Worm (Caenorhabditis elegans) whole organism, L4/young adult: ENCODE data around the gene rde-1.

Experiments
- W03F9.2 ChIP-seq: fragments of 150-350 bp; optimal IDR thresholded peaks from 2 replicates; lab custom pipeline; 2014; ENCODE audit warnings: missing biosample characterization, missing genetic modification characterization
- dao-5 ChIP-seq: sonication (generic microtip); optimal IDR thresholded peaks from 2 replicates; lab custom pipeline; 2016; ENCODE audit warnings: missing genotype, missing genetic modification characterization, moderate library complexity, missing compliant biosample characterization
- him-1 ChIP-seq: sonication (generic microtip); optimal IDR thresholded peaks from 2 replicates; lab custom pipeline; 2016; ENCODE audit warnings: missing genotype, missing genetic modification reagents, missing genetic modification characterization, missing compliant biosample characterization

The rde-1 gene

DNA sequence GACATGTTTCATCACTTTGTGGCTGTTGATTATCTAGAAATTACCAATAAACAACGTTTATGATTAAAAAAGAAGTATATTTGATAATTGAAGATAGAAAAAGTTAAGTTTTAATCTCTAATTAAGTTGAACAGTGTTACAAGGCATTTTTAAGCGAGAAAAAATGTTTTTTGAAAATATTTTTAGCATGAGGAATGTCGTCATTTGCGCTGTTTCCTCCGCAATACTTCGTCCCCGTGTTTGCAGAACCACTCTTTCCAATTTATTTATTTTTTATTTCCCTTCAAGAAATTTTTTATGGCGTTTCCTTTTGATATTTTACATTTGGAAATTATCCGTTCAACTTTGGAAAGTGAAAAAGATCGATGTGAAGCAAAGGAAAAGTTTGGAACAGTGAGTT is at the start of gene rde-1, which contains the start of gene trpp-6:
Gene rde-1, minus strand, starts transcription at position 33 of the 400 bp plus-strand sequence.
Gene trpp-6, plus strand, starts transcription at position 286 of the 400 bp plus-strand sequence.
- TF ChIP-seq him-1: no peak
- TF ChIP-seq dao-5 (tag; lab: Kevin White, UChicago): no peak
- no peak for TF ChIP-seq W03F9.2 (tag; lab: Kevin White, UChicago)

DNA sequence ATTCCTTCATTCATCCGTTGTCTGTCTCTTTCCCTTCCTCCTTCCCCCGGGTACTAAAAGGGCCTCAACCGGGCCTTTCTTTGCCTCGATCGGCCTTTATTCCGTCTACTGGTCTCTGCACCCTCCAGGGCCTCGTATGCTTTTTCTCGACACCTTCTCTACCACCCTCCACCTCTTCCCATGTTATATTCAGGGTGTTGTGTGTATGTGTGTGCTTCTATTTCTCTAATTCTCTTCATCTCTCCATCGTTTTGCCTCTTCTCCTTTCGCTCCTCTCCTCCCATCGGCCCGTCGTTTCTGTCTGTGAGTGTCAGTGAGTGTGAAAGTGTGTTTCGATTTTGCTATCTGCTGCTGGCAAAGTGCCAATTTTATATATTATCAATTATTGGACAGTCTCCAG is 48.4 kb upstream of the rde-1 start:
- no peak for TF ChIP-seq him-1
- TF ChIP-seq W03F9.2 (tag; lab: Kevin White, UChicago): peak; percentile 58

DNA sequence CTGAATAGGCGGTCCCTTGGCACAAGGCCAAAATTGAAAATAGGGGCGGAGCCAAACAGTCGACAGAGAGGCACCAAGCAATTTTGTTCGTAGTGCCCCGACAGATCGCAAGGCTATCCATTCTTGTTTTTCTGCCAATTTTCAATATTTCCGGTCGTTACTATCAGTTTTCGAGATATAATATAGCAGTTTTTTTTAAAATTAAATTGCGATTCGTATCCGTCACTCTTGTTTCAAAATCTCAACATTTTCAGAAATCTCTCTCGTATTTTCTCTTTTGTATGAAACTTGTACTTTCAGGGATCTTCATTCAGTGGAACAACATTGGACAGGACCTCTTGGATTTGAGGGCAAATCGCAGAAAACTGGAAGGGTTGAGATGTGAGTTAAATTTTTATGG is 45.6 kb upstream of the rde-1 start, which contains the start of gene F57A8.1:
Gene F57A8.1, plus strand, starts transcription at position 301 of the 400 bp plus-strand sequence.
- TF ChIP-seq him-1 (no peak), dao-5 (tag; lab: Kevin White, UChicago) (no peak), W03F9.2 (tag; lab: Kevin White, UChicago) (no peak)

DNA sequence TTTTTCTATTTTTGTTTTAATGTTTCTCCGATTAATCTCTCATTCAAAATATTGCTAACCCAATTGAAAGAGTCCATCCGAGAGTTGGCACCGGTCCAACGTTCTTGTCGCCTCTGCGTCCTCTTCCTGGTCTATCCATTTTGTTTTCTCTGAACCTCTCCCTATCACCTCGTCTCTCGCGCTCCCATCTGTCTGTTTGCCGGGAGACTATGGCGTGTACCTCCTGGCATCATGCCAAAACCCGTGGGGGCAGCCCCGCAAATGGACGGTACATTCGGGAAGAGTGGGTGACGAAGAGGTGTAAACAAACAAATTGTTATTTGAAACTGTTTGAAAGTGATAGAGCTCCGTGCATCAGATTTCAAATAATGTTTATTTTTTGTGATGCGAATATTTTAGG is 44.8 kb upstream of the rde-1 start, which contains the start of gene T06E8.2:
Gene T06E8.2, minus strand, starts transcription at position 139 of the 400 bp plus-strand sequence.
- no peak for TF ChIP-seq him-1

DNA sequence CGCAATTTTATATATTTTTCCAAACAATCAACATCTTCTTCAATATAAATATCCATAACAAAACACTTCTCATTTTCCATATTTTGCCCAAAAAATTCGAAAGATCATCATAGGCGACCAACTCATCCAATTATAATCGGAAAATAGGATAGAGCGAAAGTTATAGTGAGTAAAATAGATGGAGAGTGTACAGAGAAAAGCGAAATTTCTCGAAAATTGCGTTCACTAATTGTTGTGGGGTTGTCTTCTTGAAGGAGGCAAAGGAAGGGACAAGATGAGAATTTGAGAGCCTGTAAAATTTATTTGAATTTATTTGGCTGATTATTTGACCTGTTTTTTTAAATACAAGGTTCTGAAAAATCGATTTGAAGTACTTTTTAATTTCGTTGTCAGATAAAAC is 44.1 kb upstream of the rde-1 start:
- TF ChIP-seq W03F9.2 (tag; lab: Kevin White, UChicago): no peak
- no peak for TF ChIP-seq dao-5 (tag; lab: Kevin White, UChicago)
- TF ChIP-seq him-1: no peak

DNA sequence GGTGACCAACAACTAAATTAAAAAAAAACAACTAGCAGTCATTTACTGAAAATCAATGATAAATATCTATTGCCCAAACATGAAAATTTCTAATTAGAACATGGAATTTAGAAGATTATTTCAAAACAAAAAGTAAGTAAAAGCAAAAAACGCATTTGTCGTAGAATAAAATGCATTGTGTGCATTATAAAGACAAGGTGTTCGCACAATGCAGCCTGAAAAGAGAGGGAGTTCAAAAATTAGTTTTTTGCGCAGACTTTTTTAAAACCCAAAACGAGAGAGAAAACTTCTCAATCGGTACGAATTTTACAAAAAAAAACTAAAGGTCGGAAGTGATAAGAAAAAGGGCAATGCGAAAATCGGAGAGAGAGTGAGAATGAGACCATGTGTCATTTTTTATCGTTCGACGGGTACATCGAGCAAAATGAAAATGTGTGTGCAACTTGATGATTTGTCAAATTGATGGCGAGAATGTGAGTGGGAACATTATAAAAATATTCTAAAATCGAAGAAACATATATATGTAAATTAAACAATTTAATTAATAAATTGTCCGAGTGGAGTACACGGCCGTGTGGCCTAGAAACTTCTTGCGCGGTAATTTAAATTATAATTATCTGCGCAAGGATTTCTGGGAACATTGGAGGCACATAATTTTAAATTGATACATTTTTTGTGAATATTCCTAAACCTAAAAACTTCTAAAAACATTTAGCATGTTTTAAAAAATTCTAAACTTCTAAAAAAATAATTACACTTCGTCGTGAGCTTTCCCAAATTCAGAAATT is 40.1 kb upstream of the rde-1 start:
- no peak for TF ChIP-seq W03F9.2 (tag; lab: Kevin White, UChicago)
- TF ChIP-seq him-1: no peak
- no peak for TF ChIP-seq dao-5 (tag; lab: Kevin White, UChicago)

DNA sequence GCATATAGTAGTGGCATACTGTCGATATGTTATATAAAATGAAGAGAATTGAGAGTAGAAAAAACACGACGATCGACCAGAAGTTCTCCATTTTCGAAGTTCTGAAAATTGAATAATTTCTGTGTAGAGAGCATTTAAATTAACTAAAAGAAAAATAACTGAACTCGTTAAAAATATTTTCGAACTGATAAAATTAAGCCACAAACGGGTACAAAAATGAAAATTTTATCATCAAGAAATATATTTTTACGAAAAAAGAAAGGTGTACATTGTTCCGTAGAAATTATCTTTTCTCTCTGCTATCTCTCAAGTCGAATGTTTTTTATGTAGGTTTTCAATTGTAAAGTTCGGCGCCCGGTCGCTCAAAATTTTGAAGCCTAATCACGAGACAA is 39.5 kb upstream of the rde-1 start, which contains the start of gene acl-2:
Gene acl-2, minus strand, starts transcription at position 101 of the 392 bp plus-strand sequence.
- TF ChIP-seq W03F9.2 (tag; lab: Kevin White, UChicago): no peak
- TF ChIP-seq him-1: no peak
- no peak for TF ChIP-seq dao-5 (tag; lab: Kevin White, UChicago)

DNA sequence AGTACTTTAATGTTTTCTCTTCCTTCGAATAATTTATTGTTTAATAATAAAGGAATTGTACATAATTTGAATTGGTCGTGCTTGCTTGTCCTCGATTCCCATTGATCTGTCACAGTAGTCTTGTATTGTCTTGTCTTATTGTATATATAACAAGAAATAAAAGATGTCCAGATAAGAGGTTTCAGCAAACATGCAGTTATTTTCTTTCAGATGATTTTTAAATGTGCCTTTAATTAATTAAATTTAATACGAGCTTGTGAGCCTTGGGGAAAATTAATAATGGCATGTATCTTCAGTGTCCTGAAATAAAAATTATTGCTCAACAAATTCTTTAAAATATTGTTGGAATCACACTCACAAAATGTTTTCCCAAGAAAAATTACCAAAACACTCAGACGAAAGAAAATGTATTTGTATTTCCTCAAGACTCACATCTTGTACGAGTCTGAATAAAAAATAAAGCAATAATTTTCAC is 31.7 kb upstream of the rde-1 start:
- TF ChIP-seq him-1 (no peak), W03F9.2 (tag; lab: Kevin White, UChicago) (no peak), dao-5 (tag; lab: Kevin White, UChicago) (no peak)

DNA sequence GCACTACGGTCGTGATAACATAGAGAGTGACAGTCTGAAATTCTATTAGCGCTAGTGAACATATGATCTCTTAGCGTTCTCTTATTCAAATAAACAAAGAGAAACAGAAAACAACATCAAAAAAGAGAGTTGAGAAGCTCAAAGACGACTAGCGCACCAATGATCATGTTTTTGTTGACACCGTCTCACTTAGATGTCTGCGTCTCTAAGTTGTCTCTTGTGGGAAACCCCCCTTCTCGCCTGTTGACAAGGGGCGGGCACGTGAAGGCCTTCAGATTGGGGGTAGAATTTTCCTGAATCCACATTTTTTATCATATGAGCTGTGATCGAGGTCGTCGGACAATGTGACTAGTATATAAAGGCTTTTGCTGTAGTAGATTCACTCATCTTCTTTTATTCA is 28.5 kb upstream of the rde-1 start:
- no peak for TF ChIP-seq him-1
- TF ChIP-seq W03F9.2 (tag; lab: Kevin White, UChicago): no peak
- TF ChIP-seq dao-5 (tag; lab: Kevin White, UChicago): no peak

DNA sequence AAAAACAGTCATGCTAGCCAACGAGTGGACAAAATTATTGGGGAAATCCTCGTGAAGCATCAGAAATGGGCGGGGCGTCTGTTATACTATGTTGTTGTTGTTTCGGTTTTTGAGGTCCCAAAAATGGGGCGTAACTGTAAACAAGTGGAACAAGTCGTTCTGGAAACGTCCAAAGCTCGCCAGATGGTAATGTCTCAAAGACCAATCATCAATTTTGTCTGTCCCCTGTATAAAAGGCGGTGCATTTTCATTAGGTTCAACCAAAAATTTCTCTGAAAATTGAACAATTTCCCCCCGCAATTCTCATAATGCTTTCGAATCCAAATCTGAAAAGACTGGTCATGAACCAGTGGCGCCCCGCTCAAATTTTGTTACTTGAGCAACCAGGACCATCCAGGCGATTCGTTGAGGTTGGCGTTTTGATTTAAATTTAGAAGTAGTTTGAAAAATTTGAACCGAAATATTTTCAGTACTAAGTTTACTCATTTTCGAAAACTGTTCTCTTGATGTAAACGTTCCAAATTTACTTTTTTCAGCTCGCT is 27.7 kb upstream of the rde-1 start:
- TF ChIP-seq him-1: no peak
- TF ChIP-seq dao-5 (tag; lab: Kevin White, UChicago): no peak
- no peak for TF ChIP-seq W03F9.2 (tag; lab: Kevin White, UChicago)

DNA sequence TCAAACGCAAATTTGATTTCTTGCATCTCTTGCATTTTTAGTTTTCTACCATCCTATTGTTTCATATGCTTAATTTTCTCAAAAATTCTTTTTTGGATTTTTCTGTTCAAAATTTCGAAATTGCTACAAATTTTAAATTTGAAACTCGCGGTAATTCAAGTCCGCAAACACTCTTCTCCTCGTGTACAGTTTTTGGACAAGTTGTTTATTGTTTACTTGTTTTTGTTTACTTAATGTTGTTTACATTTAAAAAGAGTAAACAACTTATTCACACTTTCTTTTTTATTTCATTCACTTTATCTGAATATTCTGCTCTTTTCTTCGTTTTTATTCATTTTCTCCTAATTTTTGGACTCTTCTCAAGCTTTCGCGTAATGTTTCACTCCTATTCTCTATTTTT is 26.8 kb upstream of the rde-1 start:
- TF ChIP-seq W03F9.2 (tag; lab: Kevin White, UChicago) (peak; percentile 15), dao-5 (tag; lab: Kevin White, UChicago) (no peak), him-1 (no peak)

DNA sequence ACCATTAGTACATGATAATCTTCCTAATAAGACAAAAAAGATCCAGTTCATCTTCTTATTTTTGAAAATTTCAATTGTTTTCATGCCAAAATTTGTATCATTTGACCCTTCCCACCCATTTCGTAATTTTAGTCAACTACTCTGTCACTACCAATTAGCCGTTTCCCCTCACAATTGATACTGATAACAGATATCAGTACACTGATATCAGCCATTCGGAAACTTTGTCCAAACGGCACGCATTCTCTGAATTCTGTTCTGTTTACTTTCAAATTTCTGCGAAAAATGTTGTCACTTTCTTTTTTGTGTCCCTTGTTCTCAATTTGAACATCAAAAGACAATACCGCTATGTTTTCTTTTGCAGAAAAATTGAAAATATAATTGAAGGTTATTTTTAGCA is 21.2 kb upstream of the rde-1 start:
- TF ChIP-seq dao-5 (tag; lab: Kevin White, UChicago) (no peak), W03F9.2 (tag; lab: Kevin White, UChicago) (no peak), him-1 (no peak)

DNA sequence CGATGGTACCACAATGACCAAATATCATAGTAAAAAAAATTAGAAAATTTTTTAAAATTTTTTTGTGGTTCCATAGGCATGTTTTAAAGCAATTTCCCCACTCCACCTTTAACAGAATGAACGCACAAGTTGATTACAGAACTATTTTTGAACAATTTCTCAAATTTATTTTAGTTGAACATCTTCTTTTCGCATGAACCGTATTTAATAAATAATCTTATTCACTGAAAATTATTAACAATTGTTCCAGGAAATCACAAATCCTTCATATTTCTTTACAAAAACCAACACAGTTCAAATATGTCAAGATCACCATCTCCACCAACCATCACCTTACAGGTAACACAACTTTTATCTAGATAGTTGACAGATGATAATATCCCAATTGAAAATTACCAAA is 20.2 kb upstream of the rde-1 start, which contains the start of gene lea-1:
Gene lea-1, plus strand, starts transcription at position 301 of the 400 bp plus-strand sequence.
- TF ChIP-seq dao-5 (tag; lab: Kevin White, UChicago): no peak
- TF ChIP-seq him-1: no peak
- TF ChIP-seq W03F9.2 (tag; lab: Kevin White, UChicago): no peak

DNA sequence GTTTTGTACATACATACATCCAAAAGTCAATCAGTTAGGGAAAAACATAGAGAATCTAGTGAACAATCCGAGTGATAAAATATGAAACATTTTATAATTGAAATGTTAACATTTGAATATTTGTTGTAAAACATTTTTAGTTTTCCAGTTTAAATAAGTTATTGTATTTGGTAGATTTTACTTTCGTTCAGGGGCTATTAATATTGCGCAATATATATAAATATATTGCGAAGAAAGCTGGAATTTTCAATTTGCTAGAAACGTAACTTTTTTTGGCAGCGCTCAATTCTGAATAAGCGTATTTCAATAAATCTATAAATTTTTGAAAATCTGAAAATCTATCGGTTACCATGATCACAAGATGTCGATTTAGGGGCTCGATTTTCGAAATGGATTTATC is 16.0 kb upstream of the rde-1 start:
- no peak for TF ChIP-seq dao-5 (tag; lab: Kevin White, UChicago)
- no peak for TF ChIP-seq him-1
- no peak for TF ChIP-seq W03F9.2 (tag; lab: Kevin White, UChicago)
